Fruit fly (Drosophila melanogaster): ENCODE measurements around the gene CG4666.

CG4666 gene

DNA sequence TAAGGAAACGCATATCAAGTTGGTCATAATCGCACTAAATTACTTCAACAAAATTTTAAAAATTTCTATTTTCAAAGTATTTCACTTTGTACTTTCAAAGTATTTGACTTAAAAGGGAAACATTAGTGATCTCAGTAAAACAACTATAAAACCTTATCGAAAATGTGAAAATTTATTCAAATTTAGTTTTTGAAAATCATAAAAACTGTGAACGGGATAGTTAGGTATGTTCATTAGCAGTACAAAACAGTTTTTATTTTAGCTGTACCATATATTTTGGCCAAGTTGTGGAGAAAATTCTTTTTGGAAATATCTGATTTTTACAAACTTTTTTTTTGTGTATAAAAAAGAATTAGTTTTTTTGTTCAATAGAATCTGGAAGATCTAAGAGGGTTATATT, 11.3 kb downstream of the CG4666 start, which contains the start of gene CG43115:
Gene CG43115 (minus strand): TSS at position 101 of the 400 bp plus-strand sequence.
- TF ChIP-seq CG17801 (GFP tag; optimal IDR thresholded peaks at IDR 0.05; ENCODE audit: partially characterized antibody): no peak

DNA sequence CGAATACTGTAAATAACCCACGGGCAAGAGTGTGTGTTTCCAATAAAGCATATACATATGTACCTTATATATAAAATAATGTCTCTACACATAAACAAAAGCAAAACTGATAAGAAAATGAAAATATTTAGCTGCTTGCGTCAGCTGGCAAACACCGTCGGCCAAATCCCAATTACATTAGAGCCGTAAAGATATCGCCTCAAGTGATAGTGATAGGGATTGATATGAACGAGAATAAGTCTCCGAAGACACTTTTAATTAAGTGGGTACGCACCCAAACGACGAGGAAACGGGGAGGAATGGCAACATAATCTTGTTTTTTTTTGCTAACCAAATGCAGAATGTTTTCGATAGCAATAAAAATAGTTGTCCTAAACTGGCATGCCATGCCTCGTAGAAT, 13.1 kb downstream of the CG4666 start:
- no peak for TF ChIP-seq CG17801 (GFP tag; optimal IDR thresholded peaks at IDR 0.05; ENCODE audit: partially characterized antibody)

DNA sequence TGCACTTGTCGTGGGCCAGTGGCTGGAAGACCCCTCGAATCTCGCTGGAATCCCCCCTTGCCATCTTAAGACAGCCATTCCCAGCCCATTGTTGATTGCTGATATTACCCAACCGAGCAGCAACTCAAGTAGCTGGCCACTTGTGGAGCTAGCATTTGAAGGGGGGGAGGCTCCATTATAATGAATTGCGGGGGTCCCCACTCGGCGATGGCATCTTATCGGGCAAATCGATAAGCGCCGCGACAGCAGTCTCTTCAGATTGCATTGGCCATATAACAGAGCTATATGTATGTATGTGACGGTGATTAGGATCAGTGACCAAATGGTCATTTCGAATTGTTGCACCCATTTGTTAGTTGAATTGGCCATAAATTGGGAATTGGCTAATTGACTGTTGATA, 15.4 kb downstream of the CG4666 start:
- TF ChIP-seq CG17801 (GFP tag; optimal IDR thresholded peaks at IDR 0.05; ENCODE audit: partially characterized antibody): no peak

DNA sequence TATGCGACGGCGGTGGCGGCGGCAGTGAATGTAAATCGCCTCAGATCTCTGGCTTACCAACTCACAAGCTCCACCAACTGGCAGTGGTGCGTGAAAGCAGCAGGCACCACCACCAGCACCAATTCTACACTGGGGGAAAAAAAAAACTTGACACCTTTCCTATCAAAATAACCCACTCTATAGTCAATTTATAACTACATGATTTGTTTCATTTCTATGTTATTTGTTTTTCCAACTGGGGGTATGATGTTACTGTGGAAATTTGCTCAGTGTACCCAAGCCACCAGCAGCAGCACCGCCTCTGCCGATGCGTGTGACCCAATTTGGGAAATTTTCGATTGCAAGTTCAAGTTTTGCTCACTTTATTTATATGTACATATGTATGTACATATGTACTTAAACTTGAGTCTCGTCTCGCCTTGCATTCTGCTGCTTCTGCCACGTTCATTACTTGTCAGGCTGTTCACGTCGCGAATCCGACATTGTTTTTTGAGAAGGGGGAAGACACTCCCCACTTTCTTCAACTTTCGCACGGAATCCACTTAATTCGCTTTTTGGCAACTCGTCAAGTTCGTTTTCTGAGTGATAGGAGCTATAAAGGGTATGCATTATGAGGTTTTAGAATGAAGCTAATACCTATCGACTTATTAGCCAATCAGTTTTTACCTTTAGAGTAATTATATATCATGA, 18.3 kb downstream of the CG4666 start:
- TF ChIP-seq CG17801 (GFP tag; optimal IDR thresholded peaks at IDR 0.05; ENCODE audit: partially characterized antibody): no peak

dm6 chrX:6054031-6054430, 23.6 kb downstream of the CG4666 start:
- no peak for TF ChIP-seq CG17801 (GFP tag; optimal IDR thresholded peaks at IDR 0.05; ENCODE audit: partially characterized antibody)

DNA sequence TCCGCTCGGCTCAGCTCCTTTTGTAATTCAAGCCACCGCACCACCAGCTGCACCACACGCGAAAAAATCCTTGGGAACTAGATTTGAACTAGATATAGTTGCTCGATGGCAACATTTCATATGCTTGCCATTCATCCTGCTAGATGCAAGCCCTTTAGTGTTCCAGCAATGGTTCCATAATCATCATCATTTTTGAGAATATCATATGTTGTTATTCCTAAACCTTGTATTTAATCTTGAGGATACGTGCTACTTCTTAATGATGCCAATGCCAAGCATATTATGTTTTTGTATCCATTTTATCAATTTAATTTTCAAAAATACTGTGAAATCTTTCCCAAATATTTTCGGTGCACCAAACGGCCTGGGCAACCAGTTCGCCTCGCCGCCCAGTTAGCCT, 24.7 kb downstream of the CG4666 start:
- no peak for TF ChIP-seq CG17801 (GFP tag; optimal IDR thresholded peaks at IDR 0.05; ENCODE audit: partially characterized antibody)

dm6 chrX:6050935-6051656, 26.5 kb downstream of the CG4666 start:
- peak; percentile 35 for TF ChIP-seq CG17801 (GFP tag; optimal IDR thresholded peaks at IDR 0.05; ENCODE audit: partially characterized antibody)

dm6 chrX:6050282-6050934, 27.2 kb downstream of the CG4666 start, which contains the start of gene CG5921:
Gene CG5921 (plus strand): TSS chrX:6050828.
- TF ChIP-seq CG17801 (GFP tag; optimal IDR thresholded peaks at IDR 0.05; ENCODE audit: partially characterized antibody): no peak

DNA sequence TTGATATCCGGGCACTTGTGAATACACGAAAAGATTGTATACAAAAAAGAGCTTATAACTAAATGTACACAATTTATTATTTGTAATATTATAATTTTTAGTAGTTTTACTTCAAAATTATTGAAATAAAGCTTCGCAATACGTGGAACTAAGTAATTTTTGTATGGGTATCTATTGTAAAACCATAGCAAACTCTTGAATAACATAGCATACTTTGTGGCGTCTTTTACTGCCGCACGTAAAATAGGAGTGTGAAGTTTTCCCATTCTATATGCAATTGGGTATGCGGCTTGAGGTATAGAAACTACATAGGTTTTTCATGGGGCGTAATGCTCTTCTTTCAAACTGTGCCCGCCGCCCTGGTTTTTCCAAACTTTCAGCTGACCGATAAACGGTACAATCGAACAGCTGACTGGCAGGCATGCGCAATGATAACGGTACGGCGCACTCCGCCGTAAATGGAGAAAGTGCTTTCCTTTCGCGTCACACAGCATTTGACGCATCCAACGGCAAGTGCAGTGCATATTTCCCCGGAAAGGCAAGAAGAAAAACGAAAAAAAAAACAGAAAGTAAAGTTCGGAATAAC, 38.1 kb downstream of the CG4666 start, which contains the start of gene CG5937:
Gene CG5937 (plus strand): TSS at position 575 of the 586 bp plus-strand sequence.
- TF ChIP-seq CG17801 (GFP tag; optimal IDR thresholded peaks at IDR 0.05; ENCODE audit: partially characterized antibody): no peak

dm6 chrX:6037180-6037946, 40.2 kb downstream of the CG4666 start, which contains the start of the genes rux and MCTS1:
Gene rux (minus strand): TSS chrX:6037800.
Gene MCTS1 (plus strand): TSS chrX:6037892.
- peak; percentile 24 for TF ChIP-seq CG17801 (GFP tag; optimal IDR thresholded peaks at IDR 0.05; ENCODE audit: partially characterized antibody)

- TF ChIP-seq CG17801 (GFP tag; optimal IDR thresholded peaks at IDR 0.05; ENCODE audit: partially characterized antibody): no peak
These were observed 42.2 kb downstream of the CG4666 start for dm6 chrX:6035359-6035758.

DNA sequence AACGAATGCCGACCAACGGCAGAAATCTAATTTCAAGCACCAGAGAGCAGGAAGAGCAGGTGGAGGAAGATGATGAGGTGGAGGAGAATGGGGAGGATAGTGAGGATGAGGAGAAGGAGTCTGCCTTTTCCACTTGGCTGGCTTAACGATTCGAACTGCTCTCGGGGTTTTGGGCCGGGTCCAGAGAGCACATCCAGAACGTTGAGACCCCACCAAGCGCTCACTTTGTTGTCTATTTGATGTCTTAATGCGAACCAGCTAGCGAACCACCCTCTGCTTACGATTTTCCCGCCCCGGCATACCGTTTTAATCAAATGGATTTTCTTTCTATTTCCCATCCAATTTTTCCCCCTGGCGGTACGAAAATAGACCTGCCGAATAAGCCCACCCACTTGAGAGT, 42.8 kb downstream of the CG4666 start:
- no peak for TF ChIP-seq CG17801 (GFP tag; optimal IDR thresholded peaks at IDR 0.05; ENCODE audit: partially characterized antibody)

DNA sequence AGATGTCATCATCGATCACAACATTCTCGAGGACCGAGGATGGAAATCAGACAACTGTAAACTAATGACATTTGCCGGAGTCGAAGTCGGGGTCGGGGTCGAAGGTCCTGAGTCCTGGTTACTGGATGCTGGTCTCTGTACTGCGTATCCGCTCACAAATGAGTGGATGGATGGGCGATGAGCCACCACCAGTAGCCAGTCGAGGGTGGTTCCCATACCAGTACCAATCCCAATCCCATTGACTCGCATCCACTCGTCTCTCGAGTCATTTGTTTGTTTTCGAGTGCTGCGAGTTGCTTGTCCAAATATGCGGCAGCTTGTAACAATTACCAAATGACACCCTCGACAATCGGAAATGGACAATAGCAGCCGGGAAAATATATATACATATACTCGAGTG, 44.8 kb downstream of the CG4666 start:
- no peak for TF ChIP-seq CG17801 (GFP tag; optimal IDR thresholded peaks at IDR 0.05; ENCODE audit: partially characterized antibody)

DNA sequence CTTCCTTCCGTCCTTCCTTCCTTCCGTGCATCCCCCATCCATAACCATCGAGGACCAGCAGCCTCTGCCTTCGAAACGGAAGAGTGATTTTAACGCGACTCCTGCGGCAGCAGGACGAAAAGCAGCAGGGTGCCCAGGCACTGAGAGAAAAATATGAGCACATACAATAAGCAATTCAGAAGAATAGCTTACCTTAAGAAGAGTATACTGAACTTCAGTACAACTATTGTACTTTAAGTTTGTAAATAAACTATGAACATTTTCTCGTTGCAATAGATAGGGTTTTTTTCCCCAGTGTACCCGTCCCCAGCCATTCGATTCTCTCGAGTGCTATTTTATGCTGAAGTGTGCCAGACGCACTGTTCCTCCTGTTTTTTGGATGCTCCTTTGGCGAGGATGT, 45.9 kb downstream of the CG4666 start:
- TF ChIP-seq CG17801 (GFP tag; optimal IDR thresholded peaks at IDR 0.05; ENCODE audit: partially characterized antibody): no peak

dm6 chrX:6030593-6030992, 47.0 kb downstream of the CG4666 start:
- no peak for TF ChIP-seq CG17801 (GFP tag; optimal IDR thresholded peaks at IDR 0.05; ENCODE audit: partially characterized antibody)
